Worm (Caenorhabditis elegans): ENCODE measurements around the gene F43E2.6.

- TF ChIP-seq athp-1 (tag; optimal IDR thresholded peaks at IDR 0.05) = no peak
- no peak for TF ChIP-seq C06A6.2 (GFP tag; conservative IDR thresholded peaks at IDR 0.05)
- TF ChIP-seq tbx-9 (tag; optimal IDR thresholded peaks at IDR 0.05; ENCODE audit: borderline replicate concordance) = no peak
- no peak for TF ChIP-seq snpc-4 (GFP tag; optimal IDR thresholded peaks at IDR 0.05)
- no peak for TF ChIP-seq snpc-4 (tag; optimal IDR thresholded peaks at IDR 0.05)
- no peak for TF ChIP-seq lin-35 (GFP tag; optimal IDR thresholded peaks at IDR 0.05)
- TF ChIP-seq hmg-20 (GFP tag; IDR thresholded peaks at IDR 0.05) = no peak
- TF ChIP-seq dpl-1 (GFP tag; optimal IDR thresholded peaks at IDR 0.05) = no peak
- no peak for TF ChIP-seq madf-3 (GFP tag; IDR thresholded peaks at IDR 0.05)
Observed at ce11 chrII:7402625-7403024, 34.0 kb upstream of the F43E2.6 start, which contains the start of gene nas-7.

All from whole organism, young adult.